Worm (Caenorhabditis elegans): ENCODE results near the gene lron-10.
A peak's percentile ranks its signal among the peaks of the same experiment; 100 is the strongest.

The lron-10 gene

ce11 chrIII:10624564-10624963, 3.4 kb upstream of the lron-10 start:
- TF ChIP-seq madf-10 (tag; optimal IDR thresholded peaks at IDR 0.05), result peak; percentile 39
- TF ChIP-seq F55B11.4 (tag; optimal IDR thresholded peaks at IDR 0.05; ENCODE audit: borderline replicate concordance, insufficient read depth), result no peak
- peak; percentile 52 for TF ChIP-seq mxl-1 (tag; optimal IDR thresholded peaks at IDR 0.05)
- peak; percentile 53 for TF ChIP-seq ceh-79 (tag; optimal IDR thresholded peaks at IDR 0.05)
- no peak for TF ChIP-seq ama-1 (optimal IDR thresholded peaks at IDR 0.05)
- peak; percentile 68 to 78 for TF ChIP-seq ama-1 (GFP tag; optimal IDR thresholded peaks at IDR 0.05)
- TF ChIP-seq sea-2 (GFP tag; IDR thresholded peaks at IDR 0.05), result no peak
- 0 out of 2 replicates have a peak, but pooled peaks have one; percentile 69 for TF ChIP-seq bed-1 (GFP tag; IDR thresholded peaks at IDR 0.05)
- TF ChIP-seq rpc-1 (optimal IDR thresholded peaks at IDR 0.05), result peak; percentile 71
- TF ChIP-seq rpc-1 (tag; optimal IDR thresholded peaks at IDR 0.05), result peak; percentile 85
- peak; percentile 81 for TF ChIP-seq ekl-4 (GFP tag; IDR thresholded peaks at IDR 0.05)
- TF ChIP-seq ZK185.1 (tag; optimal IDR thresholded peaks at IDR 0.05; ENCODE audit: poor library complexity, severe bottlenecking), result peak; percentile 85
- TF ChIP-seq K11D2.4 (GFP tag; IDR thresholded peaks at IDR 0.05), result 0 out of 2 replicates have a peak, but pooled peaks have one; percentile 36
- peak; percentile 60 for TF ChIP-seq ceh-27 (GFP tag; optimal IDR thresholded peaks at IDR 0.05)
- 0 out of 2 replicates have a peak, but pooled peaks have one; percentile 8 for TF ChIP-seq nfya-2 (GFP tag; IDR thresholded peaks at IDR 0.05)
- TF ChIP-seq egl-18 (GFP tag; IDR thresholded peaks at IDR 0.05), result no peak
- no peak for TF ChIP-seq xnd-1 (tag; optimal IDR thresholded peaks at IDR 0.05)
- TF ChIP-seq nfya-1 (tag; optimal IDR thresholded peaks at IDR 0.05; ENCODE audit: borderline replicate concordance, insufficient read depth), result no peak
- TF ChIP-seq chd-7 (tag; optimal IDR thresholded peaks at IDR 0.05), result peak; percentile 51
- TF ChIP-seq Y79H2A.3 (GFP tag; conservative IDR thresholded peaks at IDR 0.05), result 0 out of 2 replicates have a peak, but pooled peaks have one; percentile 59
- TF ChIP-seq F10E7.11 (tag; optimal IDR thresholded peaks at IDR 0.05), result peak; percentile 51
- peak; percentile 65 for TF ChIP-seq ztf-25 (GFP tag; IDR thresholded peaks at IDR 0.05)
- peak; percentile 99 for TF ChIP-seq tbp1 (GFP tag; optimal IDR thresholded peaks at IDR 0.05)
- TF ChIP-seq dpl-1 (GFP tag; optimal IDR thresholded peaks at IDR 0.05), result no peak
- peak; percentile 44 for TF ChIP-seq snpc-3.4 (tag; optimal IDR thresholded peaks at IDR 0.05)
- 0 out of 2 replicates have a peak, but pooled peaks have one; percentile 21 for TF ChIP-seq Y56A3A.18 (GFP tag; IDR thresholded peaks at IDR 0.05)
- TF ChIP-seq tbx-9 (tag; optimal IDR thresholded peaks at IDR 0.05; ENCODE audit: borderline replicate concordance), result no peak
- peak; percentile 83 for TF ChIP-seq madf-3 (GFP tag; IDR thresholded peaks at IDR 0.05)
- TF ChIP-seq T07F8.4 (tag; optimal IDR thresholded peaks at IDR 0.05), result peak; percentile 70
- TF ChIP-seq bed-2 (GFP tag; IDR thresholded peaks at IDR 0.05), result no peak
- TF ChIP-seq zfh-2 (GFP tag; conservative IDR thresholded peaks at IDR 0.05), result peak; percentile 55; the same call in 1 of the 2 replicates
- 0 out of 2 replicates have a peak, but pooled peaks have one; percentile 50 for TF ChIP-seq Y53G8AR.9 (GFP tag; conservative IDR thresholded peaks at IDR 0.05)
- TF ChIP-seq lsy-27 (tag; optimal IDR thresholded peaks at IDR 0.05; ENCODE audit: borderline replicate concordance, insufficient read depth), result no peak
- peak; percentile 66; the same call in 1 of the 2 replicates for TF ChIP-seq let-526 (GFP tag; IDR thresholded peaks at IDR 0.05)
- TF ChIP-seq Y67H2A.10 (GFP tag; conservative IDR thresholded peaks at IDR 0.05), result no peak
- peak; percentile 76 for TF ChIP-seq ztf-18 (tag; optimal IDR thresholded peaks at IDR 0.05)
- TF ChIP-seq T26A5.8 (tag; optimal IDR thresholded peaks at IDR 0.05), result no peak
- peak; percentile 15 for TF ChIP-seq tlf-1 (GFP tag; optimal IDR thresholded peaks at IDR 0.05)
- TF ChIP-seq ceh-58 (GFP tag; IDR thresholded peaks at IDR 0.05), result peak; percentile 80; the same call in 1 of the 2 replicates
- TF ChIP-seq sptf-2 (GFP tag; optimal IDR thresholded peaks at IDR 0.05), result peak; percentile 85
- TF ChIP-seq hmg-1.2 (GFP tag; IDR thresholded peaks at IDR 0.05), result peak; percentile 67
- TF ChIP-seq ztf-6 (GFP tag; IDR thresholded peaks at IDR 0.05), result no peak
- TF ChIP-seq ztf-28 (GFP tag; IDR thresholded peaks at IDR 0.05), result 0 out of 2 replicates have a peak, but pooled peaks have one; percentile 39
- TF ChIP-seq nhr-179 (tag; optimal IDR thresholded peaks at IDR 0.05), result no peak
- TF ChIP-seq hmg-20 (GFP tag; IDR thresholded peaks at IDR 0.05), result peak; percentile 31; the same call in 1 of the 2 replicates
- 0 out of 2 replicates have a peak, but pooled peaks have one; percentile 45 for TF ChIP-seq cebp-2 (GFP tag; IDR thresholded peaks at IDR 0.05)
- TF ChIP-seq cebp-1 (GFP tag; IDR thresholded peaks at IDR 0.05), result 0 out of 2 replicates have a peak, but pooled peaks have one; percentile 17
- TF ChIP-seq cebp-1 (tag; optimal IDR thresholded peaks at IDR 0.05), result peak; percentile 61
- 0 out of 2 replicates have a peak, but pooled peaks have one; percentile 68 for TF ChIP-seq aptf-3 (GFP tag; IDR thresholded peaks at IDR 0.05)

Measured in whole organism, young adult.